Worm (Caenorhabditis elegans): ENCODE results near the gene trcs-2.

DNA sequence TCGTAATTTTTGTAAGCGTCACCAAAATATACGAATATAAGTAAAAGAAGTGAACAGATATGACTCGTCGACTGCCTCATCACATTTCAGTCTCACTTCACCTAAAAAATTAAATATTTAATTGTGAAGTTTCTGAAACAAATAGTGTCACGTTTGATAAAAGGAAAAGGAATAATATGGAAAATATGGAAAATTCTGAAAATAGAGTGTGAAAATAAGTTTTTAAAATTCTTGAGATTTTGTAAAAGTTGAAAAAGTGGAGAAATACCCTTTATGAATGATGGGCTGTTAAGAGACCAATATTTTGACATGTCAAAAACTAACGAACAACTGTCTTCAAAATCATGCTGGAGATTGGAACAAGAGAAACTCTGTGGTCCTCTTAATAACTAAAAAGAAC is 4.4 kb downstream of the trcs-2 start, which contains the start of gene T01B7.9:
- TF ChIP-seq rnt-1 (tag; optimal IDR thresholded peaks at IDR 0.05) (no peak), nhr-237 (tag; optimal IDR thresholded peaks at IDR 0.05) (no peak), nhr-71 (tag; optimal IDR thresholded peaks at IDR 0.05) (no peak), zag-1 (tag; optimal IDR thresholded peaks at IDR 0.05) (no peak), snpc-4 (tag; optimal IDR thresholded peaks at IDR 0.05) (no peak), egl-13 (tag; optimal IDR thresholded peaks at IDR 0.05) (no peak), ama-1 (optimal IDR thresholded peaks at IDR 0.05) (no peak), fkh-4 (tag; optimal IDR thresholded peaks at IDR 0.05; ENCODE audit: borderline replicate concordance) (no peak), blmp-1 (tag; optimal IDR thresholded peaks at IDR 0.05) (no peak), alr-1 (tag; optimal IDR thresholded peaks at IDR 0.05; ENCODE audit: borderline replicate concordance) (no peak), C04F5.9 (tag; optimal IDR thresholded peaks at IDR 0.05) (no peak), ztf-4 (tag; optimal IDR thresholded peaks at IDR 0.05) (no peak), nhr-28 (tag; optimal IDR thresholded peaks at IDR 0.05) (no peak), mdl-1 (tag; optimal IDR thresholded peaks at IDR 0.05) (no peak)
